Fruit fly (Drosophila melanogaster) whole organism, embryonic: Measurements from ENCODE around the gene fw.

Source experiments
- Awh ChIP-seq: fragments of 200-800 bp; sonication (Bioruptor generic); IDR thresholded peaks from 2 replicates; pipeline ENCODE4, ENCODE4 v1.3.6; 2022; ENCODE audit warnings: missing biosample characterization, missing genetic modification characterization
- CG10267 ChIP-seq: fragments of 200-800 bp; sonication (Bioruptor generic); optimal IDR thresholded peaks from 2 replicates; lab custom pipeline; 2018; ENCODE audit warnings: missing biosample characterization, mild to moderate bottlenecking, missing genetic modification characterization, moderate library complexity
- CG10274 ChIP-seq: fragments of 200-800 bp; sonication (Bioruptor generic); optimal IDR thresholded peaks from 3 replicates; lab custom pipeline; 2017; ENCODE audit warnings: missing biosample characterization, mild to moderate bottlenecking, missing genetic modification characterization
- CG10431 ChIP-seq: fragments of 200-800 bp; sonication (Bioruptor generic); optimal IDR thresholded peaks from 3 replicates; lab custom pipeline; 2018; ENCODE audit warnings: missing biosample characterization, mild to moderate bottlenecking, missing genetic modification characterization
- CG10565 ChIP-seq: fragments of 200-800 bp; sonication (Bioruptor generic); optimal IDR thresholded peaks from 3 replicates; lab custom pipeline; 2016; ENCODE audit warnings: missing biosample characterization, mild to moderate bottlenecking, missing genetic modification characterization
- CG11504 ChIP-seq: fragments of 200-800 bp; sonication (Bioruptor generic); optimal IDR thresholded peaks from 3 replicates; lab custom pipeline; 2019; ENCODE audit warnings: missing biosample characterization, mild to moderate bottlenecking, missing genetic modification characterization, moderate library complexity
- CG1233 ChIP-seq: fragments of 200-800 bp; sonication (Bioruptor generic); optimal IDR thresholded peaks from 4 replicates; lab custom pipeline; 2018; ENCODE audit warnings: missing biosample characterization, mild to moderate bottlenecking, missing genetic modification characterization
- CG13624 ChIP-seq: fragments of 200-800 bp; sonication (Bioruptor generic); optimal IDR thresholded peaks from 2 replicates; lab custom pipeline; 2016; ENCODE audit warnings: missing biosample characterization, missing genetic modification characterization
- CG13894 ChIP-seq: fragments of 200-800 bp; sonication (Bioruptor generic); optimal IDR thresholded peaks from 3 replicates; lab custom pipeline; 2018; ENCODE audit warnings: missing biosample characterization, mild to moderate bottlenecking, missing genetic modification characterization, moderate library complexity
- CG1529 ChIP-seq: fragments of 200-800 bp; sonication (Bioruptor generic); optimal IDR thresholded peaks from 3 replicates; lab custom pipeline; 2018; ENCODE audit warnings: missing biosample characterization, missing genetic modification characterization
- CG17359 ChIP-seq: fragments of 200-800 bp; sonication (Bioruptor generic); optimal IDR thresholded peaks from 3 replicates; lab custom pipeline; 2018; ENCODE audit warnings: missing biosample characterization, mild to moderate bottlenecking, missing genetic modification characterization, moderate library complexity
- CG2889 ChIP-seq: fragments of 200-800 bp; sonication (Bioruptor generic); IDR thresholded peaks from 3 replicates; pipeline ENCODE4 v1.3.6; 2022; ENCODE audit warnings: missing biosample characterization, missing genetic modification characterization
- CG32532 ChIP-seq: fragments of 200-800 bp; sonication (Bioruptor generic); IDR thresholded peaks from 2 replicates; pipeline ENCODE4 v1.3.6; 2022; ENCODE audit warnings: missing biosample characterization, missing genetic modification characterization
- CG4360 ChIP-seq: fragments of 200-800 bp; sonication (Bioruptor generic); IDR thresholded peaks from 2 replicates; pipeline ENCODE4 v1.3.6; 2022; ENCODE audit warnings: missing biosample characterization, missing genetic modification characterization
- CG4617 ChIP-seq: fragments of 200-800 bp; sonication (Bioruptor generic); optimal IDR thresholded peaks from 3 replicates; lab custom pipeline; 2016; ENCODE audit warnings: missing biosample characterization, missing genetic modification characterization, borderline replicate concordance
- CG4730 ChIP-seq: fragments of 200-800 bp; sonication (Bioruptor generic); IDR thresholded peaks from 2 replicates; pipeline ENCODE4 v1.3.6; 2022; ENCODE audit warnings: missing biosample characterization, missing genetic modification characterization
- CG6683 ChIP-seq: fragments of 200-800 bp; sonication (Bioruptor generic); optimal IDR thresholded peaks from 2 replicates; lab custom pipeline; 2017; ENCODE audit warnings: missing biosample characterization, mild to moderate bottlenecking, missing genetic modification characterization, missing genetic modification reagents
- CG8388 ChIP-seq: fragments of 200-800 bp; sonication (Bioruptor generic); optimal IDR thresholded peaks from 2 replicates; lab custom pipeline; 2019; ENCODE audit warnings: missing biosample characterization, mild to moderate bottlenecking, missing genetic modification characterization, moderate library complexity
- Chrac-16 ChIP-seq: fragments of 200-800 bp; sonication (Bioruptor generic); optimal IDR thresholded peaks from 3 replicates; lab custom pipeline; 2016; ENCODE audit warnings: missing biosample characterization, missing genetic modification characterization
- Dfd ChIP-seq, 2 experiments: fragments of >200 bp; optimal IDR thresholded peaks; 2 replicates each; lab custom pipeline; 2017; ENCODE audit warnings: missing biosample characterization in 2 of 2, missing genetic modification characterization in 2 of 2
- Elba2 ChIP-seq: fragments of 200-800 bp; sonication (Bioruptor generic); optimal IDR thresholded peaks from 3 replicates; lab custom pipeline; 2016; ENCODE audit warnings: missing biosample characterization, missing genetic modification characterization
- Hsf ChIP-seq: fragments of 200-800 bp; sonication (Bioruptor generic); optimal IDR thresholded peaks from 3 replicates; lab custom pipeline; 2016; ENCODE audit warnings: missing biosample characterization, missing genetic modification characterization
- Jarid2 ChIP-seq: fragments of 200-800 bp; sonication (Bioruptor generic); optimal IDR thresholded peaks from 3 replicates; lab custom pipeline; 2017; ENCODE audit warnings: mild to moderate bottlenecking, missing biosample characterization, missing genetic modification reagents, missing genetic modification characterization
- Myb ChIP-seq: fragments of 200-800 bp; sonication (Bioruptor generic); optimal IDR thresholded peaks from 2 replicates; lab custom pipeline; 2016; ENCODE audit warnings: missing biosample characterization, missing genetic modification characterization
- Opbp ChIP-seq: fragments of 200-800 bp; sonication (Bioruptor generic); IDR thresholded peaks from 3 replicates; pipeline ENCODE4 v1.3.6; 2022; ENCODE audit warnings: missing biosample characterization, missing genetic modification characterization; ENCODE audit not compliant: partially characterized antibody
- Ptx1 ChIP-seq: fragments of 200-800 bp; sonication (Bioruptor generic); IDR thresholded peaks from 2 replicates; pipeline ENCODE4 v1.3.6; 2022; ENCODE audit warnings: missing biosample characterization, missing genetic modification characterization
- Rfx ChIP-seq: fragments of 200-800 bp; sonication (Bioruptor generic); IDR thresholded peaks from 2 replicates; pipeline ENCODE4 v1.3.6; 2022; ENCODE audit warnings: missing biosample characterization, missing genetic modification characterization
- Stat92E ChIP-seq, 3 experiments: fragments of >200 bp in 2 of 3; fragments of 200-800 bp in 1 of 3; sonication (Bioruptor generic) in 1 of 3; optimal IDR thresholded peaks; 2 replicates each; lab custom pipeline; 2017 to 2019; ENCODE audit warnings: missing biosample characterization in 3 of 3, missing genetic modification characterization in 3 of 3, mild to moderate bottlenecking in 1 of 3, moderate library complexity in 1 of 3
- bigmax ChIP-seq: fragments of 200-800 bp; sonication (Bioruptor generic); optimal IDR thresholded peaks from 2 replicates; lab custom pipeline; 2018; ENCODE audit warnings: missing biosample characterization, mild to moderate bottlenecking, missing genetic modification characterization
- caup ChIP-seq: fragments of 200-800 bp; sonication (Bioruptor generic); optimal IDR thresholded peaks from 3 replicates; lab custom pipeline; 2017; ENCODE audit warnings: missing biosample characterization, mild to moderate bottlenecking, missing genetic modification characterization, moderate library complexity; ENCODE audit not compliant: severe bottlenecking
- cwo ChIP-seq: fragments of 200-800 bp; sonication (Bioruptor generic); optimal IDR thresholded peaks from 3 replicates; lab custom pipeline; 2017; ENCODE audit warnings: missing biosample characterization, missing genetic modification characterization, mild to moderate bottlenecking, moderate library complexity, missing genetic modification reagents
- disco-r ChIP-seq: fragments of 200-800 bp; sonication (Bioruptor generic); optimal IDR thresholded peaks from 2 replicates; lab custom pipeline; 2016; ENCODE audit warnings: missing biosample characterization, missing genetic modification characterization
- gce ChIP-seq: fragments of 200-800 bp; sonication (Bioruptor generic); IDR thresholded peaks from 3 replicates; pipeline ENCODE4 v1.3.6; 2022; ENCODE audit warnings: missing biosample characterization, missing genetic modification characterization
- hth ChIP-seq: fragments of >200 bp; optimal IDR thresholded peaks from 2 replicates; lab custom pipeline; 2017; ENCODE audit warnings: inconsistent platforms
- lbe ChIP-seq: fragments of 200-800 bp; sonication (Bioruptor generic); optimal IDR thresholded peaks from 2 replicates; lab custom pipeline; 2016; ENCODE audit warnings: missing biosample characterization, mild to moderate bottlenecking, missing genetic modification characterization
- lilli ChIP-seq: fragments of 200-800 bp; sonication (Bioruptor generic); optimal IDR thresholded peaks from 3 replicates; lab custom pipeline; 2016; ENCODE audit warnings: missing biosample characterization, missing genetic modification characterization
- luna ChIP-seq: fragments of 200-800 bp; sonication (Bioruptor generic); optimal IDR thresholded peaks from 2 replicates; lab custom pipeline; 2016; ENCODE audit warnings: missing biosample characterization, missing genetic modification characterization
- nerfin-2 ChIP-seq: fragments of 200-800 bp; sonication (Bioruptor generic); IDR thresholded peaks from 2 replicates; pipeline ENCODE4 v1.3.6; 2022; ENCODE audit warnings: missing biosample characterization, missing genetic modification characterization; ENCODE audit not compliant: partially characterized antibody
- nmo ChIP-seq: fragments of 200-800 bp; sonication (Bioruptor generic); optimal IDR thresholded peaks from 2 replicates; lab custom pipeline; 2018; ENCODE audit warnings: missing biosample characterization, mild to moderate bottlenecking, missing genetic modification characterization, moderate library complexity
- pan ChIP-seq, 4 experiments: fragments of >200 bp in 3 of 4; fragments of 200-800 bp in 1 of 4; sonication (Bioruptor generic) in 1 of 4; optimal IDR thresholded peaks in 3 of 4; IDR thresholded peaks in 1 of 4; 2 replicates each; pipeline versions ENCODE4 v1.3.6 to Lab custom; 2017 to 2022; ENCODE audit warnings: missing biosample characterization in 2 of 4, missing genetic modification characterization in 2 of 4, mixed read lengths in 1 of 4
- ro ChIP-seq: fragments of 200-800 bp; sonication (Bioruptor generic); IDR thresholded peaks from 2 replicates; pipeline ENCODE4 v1.3.6; 2022; ENCODE audit warnings: missing biosample characterization, missing genetic modification characterization
- salm ChIP-seq: fragments of 200-800 bp; sonication (Bioruptor generic); optimal IDR thresholded peaks from 2 replicates; lab custom pipeline; 2018; ENCODE audit warnings: missing biosample characterization, mild to moderate bottlenecking, missing genetic modification characterization
- sc ChIP-seq, 3 experiments: fragments of >200 bp in 2 of 3; fragments of 200-800 bp in 1 of 3; sonication (Bioruptor generic) in 1 of 3; optimal IDR thresholded peaks; 2 replicates in 2 of 3; 3 replicates in 1 of 3; lab custom pipeline; 2017; ENCODE audit warnings: mild to moderate bottlenecking in 1 of 3, missing biosample characterization in 1 of 3, missing genetic modification characterization in 1 of 3, missing genetic modification reagents in 1 of 3
- slbo ChIP-seq: fragments of 200-800 bp; sonication (Bioruptor generic); IDR thresholded peaks from 2 replicates; pipeline ENCODE4 v1.3.6; 2022; ENCODE audit warnings: missing biosample characterization, missing genetic modification characterization
- sug ChIP-seq: fragments of 200-800 bp; optimal IDR thresholded peaks from 2 replicates; lab custom pipeline; 2019; ENCODE audit warnings: missing biosample characterization, mild to moderate bottlenecking, missing genetic modification characterization, moderate library complexity
- usp ChIP-seq: fragments of >200 bp; optimal IDR thresholded peaks from 2 replicates; lab custom pipeline; 2017; ENCODE audit warnings: missing biosample characterization, missing genetic modification characterization
- vfl ChIP-seq: fragments of 200-800 bp; sonication (Bioruptor generic); optimal IDR thresholded peaks from 2 replicates; lab custom pipeline; 2016; ENCODE audit warnings: missing biosample characterization, missing genetic modification characterization
- wdn ChIP-seq: fragments of 200-800 bp; sonication (Bioruptor generic); IDR thresholded peaks from 2 replicates; pipeline ENCODE4 v1.3.6; 2022; ENCODE audit warnings: missing biosample characterization, missing genetic modification characterization

fw gene

dm6 chrX:12006678-12007441 lies 3.1 kb upstream of the fw start, which contains the start of gene CG1806 (continued):
- TF ChIP-seq Chrac-16 (GFP tag; lab: Kevin White, UChicago) = peak; percentile 2
- no peak for TF ChIP-seq Elba2 (GFP tag; lab: Kevin White, UChicago)
- no peak for TF ChIP-seq CG17359 (tag; lab: Kevin White, UChicago)
- no peak for TF ChIP-seq CG8388 (GFP tag; lab: Kevin White, UChicago)
- peak; percentile 65; the same call in 1 of the 2 replicates for TF ChIP-seq CG32532 (GFP tag; lab: Robert Waterston, UW)
- no peak for TF ChIP-seq CG1233 (GFP tag; lab: Kevin White, UChicago)
- TF ChIP-seq caup = no peak
- no peak for TF ChIP-seq Hsf (GFP tag; lab: Kevin White, UChicago)
- no peak for TF ChIP-seq luna
- TF ChIP-seq ro (GFP tag; lab: Robert Waterston, UW) = no peak
- no peak for TF ChIP-seq CG11504 (tag; lab: Kevin White, UChicago)
- no peak for TF ChIP-seq bigmax (GFP tag; lab: Kevin White, UChicago)
- no peak for TF ChIP-seq CG4617 (GFP tag; lab: Kevin White, UChicago)
- TF ChIP-seq disco-r (GFP tag; lab: Kevin White, UChicago) = no peak
- no peak for TF ChIP-seq Stat92E (GFP tag; optimal IDR thresholded peaks at IDR 0.05; lab: Kevin White, UChicago)
- TF ChIP-seq CG6683 (GFP tag; lab: Kevin White, UChicago) = no peak
- peak; percentile 58 for TF ChIP-seq lbe (GFP tag; lab: Kevin White, UChicago)
- TF ChIP-seq Ptx1 (GFP tag; lab: Robert Waterston, UW) = no peak
- no peak for TF ChIP-seq sc (optimal IDR thresholded peaks at IDR 0.05; lab: Kevin White, UChicago)
- TF ChIP-seq sc (GFP tag; optimal IDR thresholded peaks at IDR 0.05; lab: Kevin White, UChicago) = no peak
- no peak for TF ChIP-seq CG13624 (GFP tag; lab: Kevin White, UChicago)
- TF ChIP-seq Dfd (GFP tag; optimal IDR thresholded peaks at IDR 0.05; lab: Kevin White, UChicago) = no peak
- no peak for TF ChIP-seq CG10274
- no peak for TF ChIP-seq lilli (GFP tag; lab: Kevin White, UChicago)
- TF ChIP-seq CG10267 (tag; lab: Kevin White, UChicago) = no peak
- no peak for TF ChIP-seq nmo (GFP tag; lab: Kevin White, UChicago)
- TF ChIP-seq cwo = no peak
- TF ChIP-seq Myb (GFP tag; lab: Kevin White, UChicago) = no peak
- TF ChIP-seq CG13894 (tag; lab: Kevin White, UChicago) = no peak
- no peak for TF ChIP-seq pan (optimal IDR thresholded peaks at IDR 0.05; lab: Kevin White, UChicago)
- TF ChIP-seq pan (GFP tag; optimal IDR thresholded peaks at IDR 0.05 in 1 of 2, IDR thresholded peaks at IDR 0.05 in 1 of 2) = peak in 1 of 2 experiments; percentile 18
- TF ChIP-seq CG4730 = no peak
- TF ChIP-seq sug (tag; lab: Kevin White, UChicago) = no peak
- no peak for TF ChIP-seq Awh (GFP tag; lab: Robert Waterston, UW)
- TF ChIP-seq hth (lab: Kevin White, UChicago) = no peak
- TF ChIP-seq vfl (GFP tag; lab: Kevin White, UChicago) = no peak
- peak; percentile 24; the same call in 1 of the 2 replicates for TF ChIP-seq Rfx (GFP tag; lab: Robert Waterston, UW)
- TF ChIP-seq wdn = peak; percentile 30; the same call in 1 of the 2 replicates
- no peak for TF ChIP-seq CG4360 (GFP tag; lab: Robert Waterston, UW)
- no peak for TF ChIP-seq Opbp
- no peak for TF ChIP-seq CG10431 (GFP tag; lab: Kevin White, UChicago)
- TF ChIP-seq slbo (GFP tag; lab: Robert Waterston, UW) = no peak
- no peak for TF ChIP-seq salm (tag; lab: Kevin White, UChicago)
- TF ChIP-seq gce (GFP tag; lab: Robert Waterston, UW) = peak; percentile 28; the same call in 1 of the 3 replicates
- no peak for TF ChIP-seq CG2889 (GFP tag; lab: Robert Waterston, UW)
- peak; percentile 85 for TF ChIP-seq Jarid2 (GFP tag; lab: Kevin White, UChicago)
- TF ChIP-seq CG10565 (GFP tag; lab: Kevin White, UChicago) = no peak
- no peak for TF ChIP-seq nerfin-2 (GFP tag; lab: Robert Waterston, UW)
- TF ChIP-seq CG1529 (GFP tag; lab: Kevin White, UChicago) = no peak
- TF ChIP-seq usp (GFP tag; lab: Kevin White, UChicago) = no peak
